Fruit fly (Drosophila melanogaster) whole organism, adult: Measurements from ENCODE around the gene soti.

ENCODE experiments used
- CG33017 ChIP-seq: fragments of 200-800 bp; sonication (Bioruptor generic); optimal IDR thresholded peaks from 2 replicates; lab custom pipeline; 2018; ENCODE audit warnings: missing biosample characterization, mild to moderate bottlenecking, missing genetic modification characterization, moderate library complexity
- CG7045 ChIP-seq: fragments of 200-800 bp; sonication (Bioruptor generic); optimal IDR thresholded peaks from 2 replicates; lab custom pipeline; 2017; ENCODE audit warnings: missing biosample characterization, mild to moderate bottlenecking, missing genetic modification characterization
- CG7101 ChIP-seq: fragments of 200-800 bp; sonication (Bioruptor generic); optimal IDR thresholded peaks from 2 replicates; lab custom pipeline; 2018; ENCODE audit warnings: missing biosample characterization, mild to moderate bottlenecking, missing genetic modification characterization, moderate library complexity
- Hr96 ChIP-seq: fragments of 200-800 bp; sonication (Bioruptor generic); optimal IDR thresholded peaks from 2 replicates; lab custom pipeline; 2016; ENCODE audit warnings: missing biosample characterization, missing genetic modification characterization
- Mnt ChIP-seq: fragments of 200-800 bp; sonication (Bioruptor generic); optimal IDR thresholded peaks from 2 replicates; lab custom pipeline; 2016; ENCODE audit warnings: missing biosample characterization, mild to moderate bottlenecking, missing genetic modification characterization

dm6 chr3R:14387840-14388239 lies 6.3 kb upstream of the soti start:
- TF ChIP-seq Hr96 (GFP tag; lab: Kevin White, UChicago) (no peak), Mnt (GFP tag; lab: Kevin White, UChicago) (no peak), CG33017 (tag; lab: Kevin White, UChicago) (no peak), CG7045 (GFP tag; lab: Kevin White, UChicago) (no peak), CG7101 (tag; lab: Kevin White, UChicago) (no peak)
